Worm (Caenorhabditis elegans) whole organism, L3 larva: ENCODE data around the gene ttr-34.

Experiments
- aly-2 ChIP-seq: fragments of 150-350 bp; optimal IDR thresholded peaks from 2 replicates; lab custom pipeline; 2014; ENCODE audit warnings: missing biosample characterization, missing genetic modification characterization
- ama-1 ChIP-seq: fragments of 150-350 bp; optimal IDR thresholded peaks from 2 replicates; lab custom pipeline; 2018
- ceh-16 ChIP-seq: sonication (generic microtip); optimal IDR thresholded peaks from 2 replicates; lab custom pipeline; 2017; ENCODE audit warnings: missing biosample characterization, missing genetic modification characterization
- ceh-28 ChIP-seq: fragments of 150-350 bp; optimal IDR thresholded peaks from 2 replicates; lab custom pipeline; 2014; ENCODE audit warnings: missing biosample characterization, missing genetic modification reagents, missing genetic modification characterization
- ceh-9 ChIP-seq: sonication (generic microtip); optimal IDR thresholded peaks from 2 replicates; lab custom pipeline; 2018; ENCODE audit warnings: missing biosample characterization, missing genetic modification characterization
- daf-12 ChIP-seq: fragments of 150-350 bp; optimal IDR thresholded peaks from 2 replicates; lab custom pipeline; 2014; ENCODE audit warnings: missing biosample characterization, missing genetic modification reagents, missing genetic modification characterization
- egl-27 ChIP-seq: sonication (generic microtip); optimal IDR thresholded peaks from 4 replicates; lab custom pipeline; 2017; ENCODE audit warnings: missing biosample characterization, missing genetic modification reagents, missing genetic modification characterization
- egl-5 ChIP-seq: fragments of 150-350 bp; optimal IDR thresholded peaks from 2 replicates; lab custom pipeline; 2017; ENCODE audit warnings: missing biosample characterization, missing genetic modification reagents, missing genetic modification characterization, inconsistent platforms
- elt-1 ChIP-seq: fragments of 150-350 bp; optimal IDR thresholded peaks from 2 replicates; lab custom pipeline; 2014; ENCODE audit warnings: missing biosample characterization, missing genetic modification characterization
- elt-2 ChIP-seq: sonication (generic microtip); optimal IDR thresholded peaks from 2 replicates; lab custom pipeline; 2016; ENCODE audit warnings: missing genetic modification reagents, mild to moderate bottlenecking, missing genetic modification characterization, missing compliant biosample characterization
- elt-3 ChIP-seq, 3 experiments: fragments of 150-350 bp in 1 of 3; sonication (generic microtip) in 2 of 3; optimal IDR thresholded peaks; 2 replicates in 2 of 3; 4 replicates in 1 of 3; lab custom pipeline; 2014 to 2017; ENCODE audit warnings: missing biosample characterization in 3 of 3, missing genetic modification characterization in 3 of 3
- fkh-2 ChIP-seq: fragments of 150-350 bp; optimal IDR thresholded peaks from 2 replicates; lab custom pipeline; 2014; ENCODE audit warnings: missing biosample characterization, missing genetic modification reagents, missing genetic modification characterization
- fos-1 ChIP-seq: fragments of 150-350 bp; optimal IDR thresholded peaks from 2 replicates; lab custom pipeline; 2014; ENCODE audit warnings: missing biosample characterization, missing genetic modification characterization
- jun-1 ChIP-seq: fragments of 150-350 bp; optimal IDR thresholded peaks from 2 replicates; lab custom pipeline; 2014; ENCODE audit warnings: missing biosample characterization, missing genetic modification reagents, missing genetic modification characterization
- lin-15B ChIP-seq: fragments of 150-350 bp; optimal IDR thresholded peaks from 2 replicates; lab custom pipeline; 2014; ENCODE audit warnings: missing biosample characterization, missing genetic modification characterization
- lin-39 ChIP-seq: fragments of 150-350 bp; optimal IDR thresholded peaks from 2 replicates; lab custom pipeline; 2018; ENCODE audit warnings: missing biosample characterization, missing genetic modification reagents, missing genetic modification characterization
- lsy-12 ChIP-seq: sonication (generic microtip); optimal IDR thresholded peaks from 2 replicates; lab custom pipeline; 2016; ENCODE audit warnings: mild to moderate bottlenecking, missing genetic modification characterization, missing compliant biosample characterization
- mdl-1 ChIP-seq: fragments of 150-350 bp; optimal IDR thresholded peaks from 2 replicates; lab custom pipeline; 2014; ENCODE audit warnings: missing biosample characterization, missing genetic modification characterization
- mml-1 ChIP-seq: fragments of 150-350 bp; sonication (generic microtip); optimal IDR thresholded peaks from 3 replicates; lab custom pipeline; 2014; ENCODE audit warnings: missing biosample characterization, missing genetic modification characterization
- nfya-1 ChIP-seq: sonication (generic microtip); optimal IDR thresholded peaks from 2 replicates; lab custom pipeline; 2017; ENCODE audit warnings: missing genetic modification characterization, mild to moderate bottlenecking, missing compliant biosample characterization, antibody characterized with exemption, moderate library complexity; ENCODE audit not compliant: insufficient read depth
- nhr-11 ChIP-seq: fragments of 150-350 bp; optimal IDR thresholded peaks from 2 replicates; lab custom pipeline; 2014; ENCODE audit warnings: missing biosample characterization, missing genetic modification characterization
- nhr-12 ChIP-seq: fragments of 150-350 bp; optimal IDR thresholded peaks from 2 replicates; lab custom pipeline; 2014; ENCODE audit warnings: missing biosample characterization, missing genetic modification characterization
- nhr-23 ChIP-seq: fragments of 150-350 bp; optimal IDR thresholded peaks from 2 replicates; lab custom pipeline; 2014; ENCODE audit warnings: missing biosample characterization, missing genetic modification reagents, missing genetic modification characterization
- nhr-237 ChIP-seq: fragments of 150-350 bp; optimal IDR thresholded peaks from 2 replicates; lab custom pipeline; 2014; ENCODE audit warnings: missing biosample characterization, missing genetic modification characterization
- nhr-25 ChIP-seq: sonication (generic microtip); optimal IDR thresholded peaks from 2 replicates; lab custom pipeline; 2017; ENCODE audit warnings: missing biosample characterization, missing genetic modification characterization
- nhr-28 ChIP-seq: fragments of 150-350 bp; optimal IDR thresholded peaks from 2 replicates; lab custom pipeline; 2014; ENCODE audit warnings: missing biosample characterization, missing genetic modification characterization
- nhr-43 ChIP-seq: sonication (generic microtip); optimal IDR thresholded peaks from 2 replicates; lab custom pipeline; 2016; ENCODE audit warnings: mild to moderate bottlenecking, missing genetic modification characterization, missing compliant biosample characterization; ENCODE audit not compliant: poor library complexity, severe bottlenecking
- nhr-76 ChIP-seq: fragments of 150-350 bp; sonication (generic microtip); optimal IDR thresholded peaks from 5 replicates; lab custom pipeline; 2014; ENCODE audit warnings: missing biosample characterization, missing genetic modification characterization
- nhr-77 ChIP-seq: fragments of 150-350 bp; optimal IDR thresholded peaks from 2 replicates; lab custom pipeline; 2014; ENCODE audit warnings: missing biosample characterization, missing genetic modification characterization
- pha-4 ChIP-seq: fragments of 150-350 bp; optimal IDR thresholded peaks from 2 replicates; lab custom pipeline; 2014; ENCODE audit warnings: missing biosample characterization, missing genetic modification reagents, missing genetic modification characterization
- pqm-1 ChIP-seq: fragments of 150-350 bp; optimal IDR thresholded peaks from 2 replicates; lab custom pipeline; 2017; ENCODE audit warnings: missing biosample characterization, missing genetic modification characterization, inconsistent platforms
- snpc-4 ChIP-seq: fragments of 150-350 bp; optimal IDR thresholded peaks from 2 replicates; lab custom pipeline; 2014; ENCODE audit warnings: missing biosample characterization, missing genetic modification characterization
- tbx-2 ChIP-seq: sonication (generic microtip); optimal IDR thresholded peaks from 2 replicates; lab custom pipeline; 2016; ENCODE audit warnings: mild to moderate bottlenecking, missing genetic modification characterization, missing compliant biosample characterization
- unc-39 ChIP-seq: sonication (generic microtip); optimal IDR thresholded peaks from 4 replicates; lab custom pipeline; 2017; ENCODE audit warnings: missing biosample characterization, missing genetic modification characterization
- unc-62 ChIP-seq: fragments of 150-350 bp; sonication (generic microtip); optimal IDR thresholded peaks from 4 replicates; lab custom pipeline; 2014; ENCODE audit warnings: missing biosample characterization, missing genetic modification reagents, missing genetic modification characterization
- ztf-11 ChIP-seq: fragments of 150-350 bp; optimal IDR thresholded peaks from 2 replicates; lab custom pipeline; 2014; ENCODE audit warnings: missing biosample characterization, missing genetic modification characterization

ttr-34 gene

DNA sequence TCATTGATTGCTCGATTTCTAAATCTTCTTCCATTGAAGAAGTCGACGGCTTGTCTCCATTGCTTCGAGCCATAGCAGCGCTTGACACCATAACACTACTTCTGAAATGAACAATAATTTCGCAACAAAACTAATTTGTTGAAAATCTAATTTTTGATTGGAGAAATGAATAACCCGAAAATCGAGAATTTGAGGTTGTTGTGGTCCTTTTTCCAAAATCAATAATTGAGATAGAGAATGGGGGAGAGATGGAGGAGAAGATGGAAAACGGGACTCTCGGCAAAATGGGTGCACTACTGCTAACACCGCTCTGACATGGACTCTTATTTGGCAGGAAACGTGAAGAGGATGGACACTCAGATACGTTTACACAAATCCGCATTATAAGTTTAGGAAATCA, 17.4 kb upstream of the ttr-34 start, which contains the start of gene snx-17:
Gene snx-17, minus strand, starts transcription at position 101 of the 400 bp plus-strand sequence.
- TF ChIP-seq elt-3 (tag; optimal IDR thresholded peaks at IDR 0.05; lab: Kevin White, UChicago) (no peak), aly-2 (tag; lab: Kevin White, UChicago) (no peak), nhr-28 (tag; lab: Kevin White, UChicago) (no peak), fkh-2 (no peak), fos-1 (tag; lab: Kevin White, UChicago) (no peak), elt-2 (tag; lab: Kevin White, UChicago) (no peak), ztf-11 (tag; lab: Kevin White, UChicago) (no peak), nhr-23 (tag; lab: Kevin White, UChicago) (no peak), daf-12 (tag; lab: Kevin White, UChicago) (no peak), lin-39 (tag; lab: Kevin White, UChicago) (no peak), nhr-43 (no peak), nhr-11 (tag; lab: Kevin White, UChicago) (no peak), egl-27 (tag; lab: Kevin White, UChicago) (no peak), pqm-1 (tag; lab: Kevin White, UChicago) (no peak), unc-62 (GFP tag; lab: Kevin White, UChicago) (no peak)

DNA sequence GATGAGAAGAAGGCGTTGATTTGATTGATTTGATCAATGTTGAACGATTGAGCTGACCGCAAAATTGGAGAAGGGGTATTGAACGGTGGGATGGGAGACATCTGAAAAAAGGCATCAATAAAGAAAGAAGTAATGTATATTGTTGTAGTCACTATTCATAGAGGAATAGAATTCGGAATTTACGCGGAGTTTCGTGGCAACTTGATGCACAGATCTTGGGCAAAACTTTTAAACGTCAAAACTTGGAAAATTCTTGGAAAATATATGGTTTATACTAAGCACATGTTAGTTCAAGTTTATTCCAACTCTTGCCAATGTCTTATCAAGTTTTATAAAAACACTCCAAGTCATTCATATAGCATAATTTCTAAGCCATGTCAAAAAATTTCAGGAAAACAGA, 13.2 kb upstream of the ttr-34 start, which contains the start of gene F17H10.4:
Gene F17H10.4, minus strand, starts transcription at position 101 of the 400 bp plus-strand sequence.
- no peak for TF ChIP-seq nhr-23 (tag; lab: Kevin White, UChicago)
- TF ChIP-seq, all 47 proteins: peak for 0

DNA sequence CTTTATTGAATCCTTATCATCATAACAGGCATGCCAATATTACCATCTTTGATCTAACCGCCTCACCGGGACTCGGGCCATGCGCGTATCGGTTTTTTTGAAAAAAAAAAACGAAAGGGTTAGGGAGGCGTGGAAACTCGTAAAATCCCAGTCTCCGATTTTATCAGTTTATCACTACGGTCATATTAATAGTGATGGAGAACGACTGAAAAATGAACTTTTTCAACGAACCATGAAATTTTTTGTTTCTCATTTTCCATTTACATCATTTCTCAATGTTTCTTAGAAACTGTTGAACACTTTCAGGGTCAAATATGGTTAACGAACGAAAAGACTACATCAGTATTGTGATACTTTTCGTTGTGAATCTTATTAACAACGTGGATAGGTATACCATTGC, 9.6 kb upstream of the ttr-34 start, which contains the start of gene spin-3:
Gene spin-3, plus strand, starts transcription at position 301 of the 400 bp plus-strand sequence.
- TF ChIP-seq lin-15B (tag; lab: Kevin White, UChicago) (no peak), elt-2 (tag; lab: Kevin White, UChicago) (peak; percentile 21)
- TF ChIP-seq, all 47 proteins: peak for 1

DNA sequence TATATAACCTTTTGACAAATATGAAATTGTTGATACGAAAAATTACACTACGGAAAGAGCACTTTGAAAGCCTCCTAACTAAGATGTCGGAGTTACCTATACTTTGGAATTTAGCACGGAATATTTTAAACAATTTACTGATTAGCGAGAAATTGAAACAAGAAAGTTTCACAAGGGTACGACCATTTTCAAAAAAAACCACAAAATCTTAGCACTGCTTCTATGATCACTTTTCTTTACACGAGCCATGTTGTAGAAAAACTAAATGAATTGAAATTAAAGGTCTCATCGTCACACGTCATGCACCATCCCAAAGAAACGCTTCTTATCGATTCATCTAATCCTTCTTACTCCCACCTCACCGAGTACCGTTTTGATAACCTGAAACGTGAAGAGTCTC, 4.8 kb upstream of the ttr-34 start, which contains the start of gene F09A5.2:
Gene F09A5.2, plus strand, starts transcription at position 301 of the 400 bp plus-strand sequence.
- no peak for TF ChIP-seq daf-12 (tag; lab: Kevin White, UChicago)
- TF ChIP-seq aly-2 (tag; lab: Kevin White, UChicago), result no peak
- TF ChIP-seq ama-1 (lab: Kevin White, UChicago), result no peak
- no peak for TF ChIP-seq snpc-4 (tag; lab: Kevin White, UChicago)
- TF ChIP-seq mml-1 (tag; lab: Kevin White, UChicago), result no peak
- TF ChIP-seq pha-4 (tag; lab: Kevin White, UChicago), result no peak
- no peak for TF ChIP-seq egl-5 (tag; lab: Kevin White, UChicago)
- TF ChIP-seq fkh-2, result no peak
- no peak for TF ChIP-seq lin-39 (tag; lab: Kevin White, UChicago)
- TF ChIP-seq nhr-76 (tag; lab: Kevin White, UChicago), result no peak
- no peak for TF ChIP-seq nhr-12 (tag; lab: Kevin White, UChicago)
- no peak for TF ChIP-seq ceh-28 (tag; lab: Kevin White, UChicago)

DNA sequence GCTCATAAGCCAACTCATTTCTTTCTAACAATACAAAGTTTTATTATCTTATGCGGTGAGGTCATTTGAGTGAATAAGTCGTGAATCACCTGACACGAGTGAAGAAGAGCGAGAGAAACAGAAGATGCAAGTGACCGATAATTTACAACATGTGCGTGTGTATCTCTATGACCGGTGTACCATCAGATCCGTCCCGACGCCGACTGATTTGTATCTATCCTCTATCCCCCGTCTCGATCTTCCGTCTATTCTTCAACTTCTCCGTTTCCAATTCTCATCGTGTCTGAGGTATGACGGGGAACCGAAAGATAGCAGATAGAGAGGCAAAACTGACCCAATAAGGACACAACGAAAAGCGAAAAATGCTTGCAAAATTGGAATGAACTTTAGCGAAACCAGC, 1.8 kb downstream of the ttr-34 start, which contains the start of gene F09A5.3:
Gene F09A5.3, plus strand, starts transcription at position 162 of the 400 bp plus-strand sequence.
- no peak for TF ChIP-seq pha-4 (tag; lab: Kevin White, UChicago)
- TF ChIP-seq aly-2 (tag; lab: Kevin White, UChicago), result no peak
- no peak for TF ChIP-seq nhr-76 (tag; lab: Kevin White, UChicago)
- no peak for TF ChIP-seq snpc-4 (tag; lab: Kevin White, UChicago)
- peak; percentile 6 for TF ChIP-seq nhr-43
- TF ChIP-seq unc-39 (tag; lab: Kevin White, UChicago), result no peak
- TF ChIP-seq nhr-25 (tag; lab: Kevin White, UChicago), result peak; percentile 92
- TF ChIP-seq pqm-1 (tag; lab: Kevin White, UChicago), result peak; percentile 10
- TF ChIP-seq elt-2 (tag; lab: Kevin White, UChicago), result peak; percentile 9
- TF ChIP-seq mdl-1 (tag; lab: Kevin White, UChicago), result no peak
- peak; percentile 17 for TF ChIP-seq unc-62 (GFP tag; lab: Kevin White, UChicago)
- TF ChIP-seq nhr-11 (tag; lab: Kevin White, UChicago), result no peak
- TF ChIP-seq elt-1, result peak; percentile 97
- TF ChIP-seq daf-12 (tag; lab: Kevin White, UChicago), result no peak
- no peak for TF ChIP-seq nhr-237 (tag; lab: Kevin White, UChicago)
- no peak for TF ChIP-seq mml-1 (tag; lab: Kevin White, UChicago)
- peak in 1 of 3 experiments; percentile 19 for TF ChIP-seq elt-3 (tag; optimal IDR thresholded peaks at IDR 0.05; lab: Kevin White, UChicago)
- TF ChIP-seq ztf-11 (tag; lab: Kevin White, UChicago), result no peak
- no peak for TF ChIP-seq nhr-77 (tag; lab: Kevin White, UChicago)
- no peak for TF ChIP-seq nfya-1 (tag; lab: Kevin White, UChicago)
- TF ChIP-seq tbx-2 (tag; lab: Kevin White, UChicago), result no peak
- no peak for TF ChIP-seq ceh-9 (tag; lab: Kevin White, UChicago)
- TF ChIP-seq jun-1, result peak; percentile 35
- no peak for TF ChIP-seq ceh-16 (tag; lab: Kevin White, UChicago)
- peak; percentile 87 for TF ChIP-seq nhr-23 (tag; lab: Kevin White, UChicago)
- no peak for TF ChIP-seq lsy-12 (tag; lab: Kevin White, UChicago)
